Worm (Caenorhabditis elegans): ENCODE results near the gene srh-166.

Gene srh-166

ce11 chrV:20558270-20558669 lies 32.6 kb upstream of the srh-166 start, which contains the start of gene abf-4:
Gene abf-4 (minus strand): TSS chrV:20558370.
- no peak for TF ChIP-seq hmbx-1 (tag; optimal IDR thresholded peaks at IDR 0.05)
- TF ChIP-seq tra-4 (tag; optimal IDR thresholded peaks at IDR 0.05): no peak
- TF ChIP-seq tbx-37 (GFP tag; conservative IDR thresholded peaks at IDR 0.05): no peak
- no peak for TF ChIP-seq hmg-4 (GFP tag; optimal IDR thresholded peaks at IDR 0.05)
- TF ChIP-seq ceh-13 (GFP tag; optimal IDR thresholded peaks at IDR 0.05): no peak
- TF ChIP-seq tbx-11 (GFP tag; IDR thresholded peaks at IDR 0.05): no peak
- no peak for TF ChIP-seq hnd-1 (tag; optimal IDR thresholded peaks at IDR 0.05)
- TF ChIP-seq flt-1 (GFP tag; IDR thresholded peaks at IDR 0.05): no peak
- no peak for TF ChIP-seq pes-1 (GFP tag; IDR thresholded peaks at IDR 0.05)
- TF ChIP-seq scrt-1 (GFP tag; IDR thresholded peaks at IDR 0.05): no peak

- TF ChIP-seq ceh-36 (tag; optimal IDR thresholded peaks at IDR 0.05) (no peak), B0310.2 (tag; optimal IDR thresholded peaks at IDR 0.05) (no peak), ceh-13 (GFP tag; optimal IDR thresholded peaks at IDR 0.05) (no peak), pes-1 (GFP tag; IDR thresholded peaks at IDR 0.05) (no peak), hnd-1 (tag; optimal IDR thresholded peaks at IDR 0.05) (no peak), ets-7 (tag; optimal IDR thresholded peaks at IDR 0.05) (no peak), flt-1 (GFP tag; IDR thresholded peaks at IDR 0.05) (no peak), scrt-1 (GFP tag; IDR thresholded peaks at IDR 0.05) (no peak), aly-1 (tag; optimal IDR thresholded peaks at IDR 0.05) (no peak)
Measured at ce11 chrV:20556260-20556659, 30.6 kb upstream of the srh-166 start, which contains the start of gene Y38H6C.23. Gene Y38H6C.23 (minus strand): TSS chrV:20556360.

ce11 chrV:20555120-20555519 lies 29.5 kb upstream of the srh-166 start, which contains the start of gene Y38H6C.21:
Gene Y38H6C.21 (minus strand): TSS chrV:20555267.
- TF ChIP-seq ama-1 (optimal IDR thresholded peaks at IDR 0.05): no peak
- TF ChIP-seq scrt-1 (GFP tag; IDR thresholded peaks at IDR 0.05): no peak
- no peak for TF ChIP-seq ceh-36 (tag; optimal IDR thresholded peaks at IDR 0.05)
- no peak for TF ChIP-seq B0310.2 (tag; optimal IDR thresholded peaks at IDR 0.05)
- no peak for TF ChIP-seq sea-1 (GFP tag; conservative IDR thresholded peaks at IDR 0.05)
- TF ChIP-seq tra-4 (tag; optimal IDR thresholded peaks at IDR 0.05): no peak
- TF ChIP-seq flt-1 (GFP tag; IDR thresholded peaks at IDR 0.05): no peak
- TF ChIP-seq hnd-1 (tag; optimal IDR thresholded peaks at IDR 0.05): no peak
- no peak for TF ChIP-seq aly-1 (tag; optimal IDR thresholded peaks at IDR 0.05)
- TF ChIP-seq hmg-4 (GFP tag; optimal IDR thresholded peaks at IDR 0.05): no peak
- TF ChIP-seq F13C5.2 (tag; optimal IDR thresholded peaks at IDR 0.05): no peak
- no peak for TF ChIP-seq hmbx-1 (tag; optimal IDR thresholded peaks at IDR 0.05)
- TF ChIP-seq tbx-37 (GFP tag; conservative IDR thresholded peaks at IDR 0.05): no peak
- TF ChIP-seq ceh-13 (GFP tag; optimal IDR thresholded peaks at IDR 0.05): no peak
- TF ChIP-seq pes-1 (GFP tag; IDR thresholded peaks at IDR 0.05): no peak
- no peak for TF ChIP-seq ets-7 (tag; optimal IDR thresholded peaks at IDR 0.05)
- TF ChIP-seq tbx-11 (GFP tag; IDR thresholded peaks at IDR 0.05): no peak

- no peak for TF ChIP-seq aly-1 (tag; optimal IDR thresholded peaks at IDR 0.05)
- TF ChIP-seq tra-4 (tag; optimal IDR thresholded peaks at IDR 0.05): no peak
- TF ChIP-seq ceh-36 (tag; optimal IDR thresholded peaks at IDR 0.05): no peak
- no peak for TF ChIP-seq ets-7 (tag; optimal IDR thresholded peaks at IDR 0.05)
- TF ChIP-seq tbx-37 (GFP tag; conservative IDR thresholded peaks at IDR 0.05): no peak
- TF ChIP-seq ceh-13 (GFP tag; optimal IDR thresholded peaks at IDR 0.05): no peak
- TF ChIP-seq scrt-1 (GFP tag; IDR thresholded peaks at IDR 0.05): no peak
- TF ChIP-seq B0310.2 (tag; optimal IDR thresholded peaks at IDR 0.05): no peak
- TF ChIP-seq hnd-1 (tag; optimal IDR thresholded peaks at IDR 0.05): no peak
- TF ChIP-seq ama-1 (optimal IDR thresholded peaks at IDR 0.05): no peak
- TF ChIP-seq tbx-11 (GFP tag; IDR thresholded peaks at IDR 0.05): no peak
- no peak for TF ChIP-seq hmbx-1 (tag; optimal IDR thresholded peaks at IDR 0.05)
- TF ChIP-seq F13C5.2 (tag; optimal IDR thresholded peaks at IDR 0.05): no peak
- no peak for TF ChIP-seq flt-1 (GFP tag; IDR thresholded peaks at IDR 0.05)
- no peak for TF ChIP-seq hmg-4 (GFP tag; optimal IDR thresholded peaks at IDR 0.05)
- TF ChIP-seq sea-1 (GFP tag; conservative IDR thresholded peaks at IDR 0.05): no peak
Measured at ce11 chrV:20552971-20553370, 27.3 kb upstream of the srh-166 start, which contains the start of gene vmo-1. Gene vmo-1 (minus strand): TSS chrV:20553071.

- TF ChIP-seq ceh-13 (GFP tag; optimal IDR thresholded peaks at IDR 0.05) (no peak), sea-1 (GFP tag; conservative IDR thresholded peaks at IDR 0.05) (no peak), tbx-11 (GFP tag; IDR thresholded peaks at IDR 0.05) (no peak), tbx-37 (GFP tag; conservative IDR thresholded peaks at IDR 0.05) (no peak), tra-4 (tag; optimal IDR thresholded peaks at IDR 0.05) (no peak), ceh-36 (tag; optimal IDR thresholded peaks at IDR 0.05) (no peak), hmbx-1 (tag; optimal IDR thresholded peaks at IDR 0.05) (no peak), F13C5.2 (tag; optimal IDR thresholded peaks at IDR 0.05) (no peak), ama-1 (optimal IDR thresholded peaks at IDR 0.05) (no peak), B0310.2 (tag; optimal IDR thresholded peaks at IDR 0.05) (no peak), flt-1 (GFP tag; IDR thresholded peaks at IDR 0.05) (no peak), ets-7 (tag; optimal IDR thresholded peaks at IDR 0.05) (no peak), pes-1 (GFP tag; IDR thresholded peaks at IDR 0.05) (no peak), aly-1 (tag; optimal IDR thresholded peaks at IDR 0.05) (no peak), hmg-4 (GFP tag; optimal IDR thresholded peaks at IDR 0.05) (no peak), scrt-1 (GFP tag; IDR thresholded peaks at IDR 0.05) (no peak)
Measured at ce11 chrV:20551096-20551495, 25.4 kb upstream of the srh-166 start, which contains the start of gene Y38H6C.20. Gene Y38H6C.20 (minus strand): TSS chrV:20551196.

- no peak for TF ChIP-seq tra-4 (tag; optimal IDR thresholded peaks at IDR 0.05)
- TF ChIP-seq aly-1 (tag; optimal IDR thresholded peaks at IDR 0.05): no peak
- no peak for TF ChIP-seq pes-1 (GFP tag; IDR thresholded peaks at IDR 0.05)
- TF ChIP-seq tbx-11 (GFP tag; IDR thresholded peaks at IDR 0.05): no peak
Measured at ce11 chrV:20547048-20547447, 21.4 kb upstream of the srh-166 start, which contains the start of gene Y38H6C.18. Gene Y38H6C.18 (minus strand): TSS chrV:20547148.

ce11 chrV:20545742-20546141 lies 20.1 kb upstream of the srh-166 start:
- TF ChIP-seq tra-4 (tag; optimal IDR thresholded peaks at IDR 0.05) (no peak), hmg-4 (GFP tag; optimal IDR thresholded peaks at IDR 0.05) (no peak), ama-1 (optimal IDR thresholded peaks at IDR 0.05) (no peak), F13C5.2 (tag; optimal IDR thresholded peaks at IDR 0.05) (no peak), aly-1 (tag; optimal IDR thresholded peaks at IDR 0.05) (no peak), ets-7 (tag; optimal IDR thresholded peaks at IDR 0.05) (no peak), flt-1 (GFP tag; IDR thresholded peaks at IDR 0.05) (no peak), scrt-1 (GFP tag; IDR thresholded peaks at IDR 0.05) (no peak)

All from whole organism, early embryonic.